Worm (Caenorhabditis elegans) whole organism, late embryonic: Measurements from ENCODE around the gene F54F2.14.

Experiments
- ama-1 ChIP-seq: fragments of 150-350 bp; optimal IDR thresholded peaks from 2 replicates; lab custom pipeline; 2014
- ceh-31 ChIP-seq: sonication (generic microtip); optimal IDR thresholded peaks from 2 replicates; lab custom pipeline; 2016; ENCODE audit warnings: missing genetic modification characterization, missing compliant biosample characterization
- elt-2 ChIP-seq: sonication (generic microtip); optimal IDR thresholded peaks from 2 replicates; lab custom pipeline; 2016; ENCODE audit warnings: missing genetic modification reagents, missing genetic modification characterization, missing compliant biosample characterization
- ets-4 ChIP-seq: sonication (generic microtip); optimal IDR thresholded peaks from 2 replicates; lab custom pipeline; 2016; ENCODE audit warnings: missing genetic modification characterization, missing compliant biosample characterization
- fkh-10 ChIP-seq: fragments of 150-350 bp; optimal IDR thresholded peaks from 2 replicates; lab custom pipeline; 2014; ENCODE audit warnings: missing biosample characterization, missing genetic modification reagents, missing genetic modification characterization
- pha-4 ChIP-seq: fragments of 150-350 bp; optimal IDR thresholded peaks from 2 replicates; lab custom pipeline; 2018; ENCODE audit warnings: missing biosample characterization, missing genetic modification reagents, missing genetic modification characterization
- pqm-1 ChIP-seq: sonication (generic microtip); optimal IDR thresholded peaks from 2 replicates; lab custom pipeline; 2016; ENCODE audit warnings: missing genetic modification characterization, missing compliant biosample characterization
- rnt-1 ChIP-seq: sonication (generic microtip); optimal IDR thresholded peaks from 2 replicates; lab custom pipeline; 2016; ENCODE audit warnings: missing genetic modification characterization, missing compliant biosample characterization
- unc-55 ChIP-seq: sonication (generic microtip); optimal IDR thresholded peaks from 2 replicates; lab custom pipeline; 2017; ENCODE audit warnings: missing biosample characterization, missing genetic modification reagents, missing genetic modification characterization
- unc-86 ChIP-seq: sonication (generic microtip); optimal IDR thresholded peaks from 2 replicates; lab custom pipeline; 2016; ENCODE audit warnings: missing genetic modification characterization, missing compliant biosample characterization

DNA sequence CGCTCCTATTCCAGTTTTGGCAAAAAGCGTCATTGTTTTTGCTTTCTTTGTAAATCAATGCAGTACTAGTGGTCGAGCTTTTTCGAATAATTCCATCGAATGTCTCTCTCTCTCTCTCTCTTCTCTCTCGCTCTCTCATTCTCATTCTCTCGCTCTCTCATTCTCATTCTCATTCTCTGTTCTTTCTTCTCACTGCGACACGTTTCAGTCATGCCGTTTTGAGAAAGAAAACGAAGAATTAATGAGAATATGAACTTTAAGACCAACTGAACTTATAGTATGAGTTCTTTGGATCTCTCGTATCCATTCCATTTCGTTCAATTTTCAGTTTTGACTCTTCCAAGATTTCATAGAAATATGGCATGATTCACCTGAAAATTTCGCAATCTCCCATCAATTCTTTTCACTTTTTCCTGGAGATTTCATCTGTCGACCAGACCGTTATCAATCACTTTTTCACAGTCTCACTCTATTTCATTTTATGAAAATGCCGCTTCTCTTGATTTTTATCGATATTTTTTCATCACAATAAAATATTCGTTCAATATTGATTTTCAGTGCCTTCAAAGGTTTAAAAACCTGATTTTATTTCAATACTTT is 18.8 kb upstream of the F54F2.14 start:
- TF ChIP-seq ets-4 (no peak), fkh-10 (no peak), unc-55 (GFP tag; lab: Kevin White, UChicago) (no peak), ceh-31 (no peak), pha-4 (no peak), elt-2 (tag; lab: Kevin White, UChicago) (no peak), unc-86 (tag; lab: Kevin White, UChicago) (no peak), rnt-1 (tag; lab: Kevin White, UChicago) (no peak), ama-1 (lab: Kevin White, UChicago) (no peak), pqm-1 (tag; lab: Kevin White, UChicago) (no peak)
